Fruit fly (Drosophila melanogaster): Measurements from ENCODE around the gene RpL35A.

RpL35A gene

DNA sequence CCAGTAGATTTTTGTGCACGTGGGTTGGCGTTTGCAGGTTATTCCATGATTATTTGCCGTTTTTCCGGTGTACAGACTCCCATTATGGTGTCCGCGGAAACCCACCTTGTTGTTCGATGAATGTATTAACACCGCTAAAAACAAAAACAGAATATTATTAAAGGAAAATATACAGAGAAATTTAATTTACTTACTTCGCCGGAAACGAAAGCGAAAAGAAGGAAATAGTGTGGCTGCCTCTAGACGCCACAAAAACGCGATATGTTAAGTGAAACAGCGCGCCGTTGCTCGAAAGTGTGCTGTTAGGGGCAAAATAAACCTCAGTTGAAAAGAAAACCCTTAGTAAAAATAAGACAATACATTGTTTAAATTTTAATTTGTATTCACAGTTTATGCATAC is at the start of gene RpL35A:
RpL35A (minus strand) TSS at position 227 of the 400 bp plus-strand sequence.
- TF ChIP-seq ttk (optimal IDR thresholded peaks at IDR 0.05) (no peak), Myc (optimal IDR thresholded peaks at IDR 0.05) (no peak), insv (optimal IDR thresholded peaks at IDR 0.05) (no peak), h (optimal IDR thresholded peaks at IDR 0.05) (no peak), Sin3A (optimal IDR thresholded peaks at IDR 0.05) (no peak), psq (optimal IDR thresholded peaks at IDR 0.05) (no peak)

DNA sequence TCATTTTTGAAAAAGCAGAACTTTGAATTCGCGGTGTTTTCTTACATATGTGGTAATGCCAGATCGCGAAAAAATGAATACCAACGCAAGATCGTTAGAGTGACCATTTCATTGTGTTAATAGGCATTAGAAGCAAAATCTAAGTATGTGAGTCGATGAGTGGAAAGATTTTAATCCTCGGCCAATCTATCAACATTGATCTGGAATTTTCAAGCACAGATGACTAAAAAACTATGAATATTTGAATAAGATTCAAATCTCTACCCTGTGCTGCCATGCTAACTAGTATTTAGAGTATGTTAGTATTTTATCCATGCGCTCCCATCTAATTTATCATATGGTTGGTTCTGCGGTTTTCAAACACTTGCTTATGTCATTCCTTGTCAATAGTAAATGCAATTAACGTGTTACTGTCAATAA is 49.7 kb upstream of the RpL35A start:
- no peak for TF ChIP-seq h (optimal IDR thresholded peaks at IDR 0.05)
- TF ChIP-seq psq (optimal IDR thresholded peaks at IDR 0.05) = no peak
- TF ChIP-seq Myc (optimal IDR thresholded peaks at IDR 0.05) = no peak
- TF ChIP-seq ttk (optimal IDR thresholded peaks at IDR 0.05) = no peak
- no peak for TF ChIP-seq insv (optimal IDR thresholded peaks at IDR 0.05)
- no peak for TF ChIP-seq Sin3A (optimal IDR thresholded peaks at IDR 0.05)

DNA sequence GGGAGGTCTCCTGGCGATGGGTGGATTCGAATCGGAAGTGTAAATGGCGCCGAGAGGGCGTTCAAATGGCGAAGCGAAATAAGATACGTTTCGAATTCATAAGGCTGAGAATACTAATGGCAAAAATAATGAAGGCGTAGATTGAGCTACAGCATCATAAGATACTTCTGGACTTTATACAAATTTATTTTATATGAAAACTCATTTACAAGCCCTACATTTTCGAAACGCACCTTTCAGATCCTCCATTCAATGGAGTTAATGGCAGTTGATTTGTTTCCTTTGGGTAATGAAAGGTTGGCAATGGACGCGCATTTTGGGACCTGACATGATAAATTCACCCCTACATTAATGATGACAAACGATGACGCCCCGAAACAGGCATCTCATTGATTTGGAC is 47.9 kb upstream of the RpL35A start:
- TF ChIP-seq Myc (optimal IDR thresholded peaks at IDR 0.05) (no peak), ttk (optimal IDR thresholded peaks at IDR 0.05) (no peak), h (optimal IDR thresholded peaks at IDR 0.05) (no peak), Sin3A (optimal IDR thresholded peaks at IDR 0.05) (no peak), insv (optimal IDR thresholded peaks at IDR 0.05) (no peak), psq (optimal IDR thresholded peaks at IDR 0.05) (no peak)

DNA sequence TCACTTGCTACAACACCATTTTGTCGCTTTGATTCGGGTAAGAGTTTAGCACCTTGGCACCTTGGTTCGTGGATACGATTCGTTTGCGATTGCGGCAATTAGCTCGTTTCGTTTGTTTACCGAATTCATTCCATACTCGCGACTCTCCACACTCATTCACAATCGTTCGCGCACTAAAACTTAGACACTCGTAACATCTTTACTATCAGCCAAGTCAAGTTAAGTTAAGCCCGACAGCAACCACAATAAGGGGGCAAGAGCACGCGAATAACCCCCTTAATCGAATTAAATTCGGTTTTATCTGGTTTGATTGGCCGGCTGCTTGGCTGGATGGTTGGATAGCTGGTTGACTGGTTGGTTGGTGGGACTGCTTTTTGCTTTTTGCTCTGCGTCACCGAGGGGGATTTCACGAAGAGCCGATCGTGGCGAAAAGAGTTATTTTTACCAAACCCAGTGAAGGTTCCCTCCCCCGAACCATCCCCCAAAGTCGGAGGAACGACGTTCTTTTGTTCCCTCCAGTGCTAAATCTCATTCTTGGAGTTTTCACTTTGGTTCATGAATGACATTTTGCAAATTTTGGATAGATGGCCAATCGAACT is 37.0 kb upstream of the RpL35A start:
- no peak for TF ChIP-seq h (optimal IDR thresholded peaks at IDR 0.05)
- TF ChIP-seq insv (optimal IDR thresholded peaks at IDR 0.05) = no peak
- TF ChIP-seq psq (optimal IDR thresholded peaks at IDR 0.05) = no peak
- TF ChIP-seq Sin3A (optimal IDR thresholded peaks at IDR 0.05) = no peak
- TF ChIP-seq ttk (optimal IDR thresholded peaks at IDR 0.05) = no peak
- TF ChIP-seq Myc (optimal IDR thresholded peaks at IDR 0.05) = no peak

- no peak for TF ChIP-seq h (optimal IDR thresholded peaks at IDR 0.05)
- TF ChIP-seq Sin3A (optimal IDR thresholded peaks at IDR 0.05) = no peak
- TF ChIP-seq ttk (optimal IDR thresholded peaks at IDR 0.05) = no peak
- TF ChIP-seq insv (optimal IDR thresholded peaks at IDR 0.05) = no peak
- TF ChIP-seq psq (optimal IDR thresholded peaks at IDR 0.05) = no peak
- TF ChIP-seq Myc (optimal IDR thresholded peaks at IDR 0.05) = no peak
Measured at dm6 chr3R:5502646-5503045, 35.7 kb upstream of the RpL35A start, which contains the start of gene NKCC. Gene NKCC (minus strand): TSS chr3R:5502702.

DNA sequence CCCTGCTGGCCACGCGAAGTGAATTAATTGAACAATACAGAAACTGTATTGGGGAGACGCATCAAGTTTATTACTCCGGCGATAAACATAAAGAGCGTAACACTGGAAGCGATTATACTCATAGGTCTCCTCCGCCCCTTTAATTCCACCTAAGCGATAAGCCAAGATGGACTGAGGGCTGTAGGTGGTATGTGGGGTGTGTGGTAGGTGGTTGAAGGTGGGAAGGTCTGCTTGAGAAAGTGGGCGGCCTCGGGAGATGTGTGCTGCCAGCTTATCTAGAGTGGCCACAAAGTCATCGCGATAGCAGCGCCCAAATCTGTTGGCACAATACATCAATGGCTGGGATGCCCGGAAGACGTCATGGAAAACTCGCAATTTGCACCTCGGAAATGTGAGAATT is 30.7 kb upstream of the RpL35A start:
- no peak for TF ChIP-seq h (optimal IDR thresholded peaks at IDR 0.05)
- no peak for TF ChIP-seq insv (optimal IDR thresholded peaks at IDR 0.05)
- TF ChIP-seq Myc (optimal IDR thresholded peaks at IDR 0.05) = no peak
- no peak for TF ChIP-seq ttk (optimal IDR thresholded peaks at IDR 0.05)
- TF ChIP-seq psq (optimal IDR thresholded peaks at IDR 0.05) = no peak
- no peak for TF ChIP-seq Sin3A (optimal IDR thresholded peaks at IDR 0.05)

- no peak for TF ChIP-seq Sin3A (optimal IDR thresholded peaks at IDR 0.05)
- no peak for TF ChIP-seq Myc (optimal IDR thresholded peaks at IDR 0.05)
- TF ChIP-seq ttk (optimal IDR thresholded peaks at IDR 0.05) = no peak
- TF ChIP-seq insv (optimal IDR thresholded peaks at IDR 0.05) = no peak
- no peak for TF ChIP-seq h (optimal IDR thresholded peaks at IDR 0.05)
- TF ChIP-seq psq (optimal IDR thresholded peaks at IDR 0.05) = no peak
Measured at dm6 chr3R:5485295-5485718, 18.4 kb upstream of the RpL35A start, which contains the start of gene CG31550. Gene CG31550 (plus strand): TSS chr3R:5485543.

DNA sequence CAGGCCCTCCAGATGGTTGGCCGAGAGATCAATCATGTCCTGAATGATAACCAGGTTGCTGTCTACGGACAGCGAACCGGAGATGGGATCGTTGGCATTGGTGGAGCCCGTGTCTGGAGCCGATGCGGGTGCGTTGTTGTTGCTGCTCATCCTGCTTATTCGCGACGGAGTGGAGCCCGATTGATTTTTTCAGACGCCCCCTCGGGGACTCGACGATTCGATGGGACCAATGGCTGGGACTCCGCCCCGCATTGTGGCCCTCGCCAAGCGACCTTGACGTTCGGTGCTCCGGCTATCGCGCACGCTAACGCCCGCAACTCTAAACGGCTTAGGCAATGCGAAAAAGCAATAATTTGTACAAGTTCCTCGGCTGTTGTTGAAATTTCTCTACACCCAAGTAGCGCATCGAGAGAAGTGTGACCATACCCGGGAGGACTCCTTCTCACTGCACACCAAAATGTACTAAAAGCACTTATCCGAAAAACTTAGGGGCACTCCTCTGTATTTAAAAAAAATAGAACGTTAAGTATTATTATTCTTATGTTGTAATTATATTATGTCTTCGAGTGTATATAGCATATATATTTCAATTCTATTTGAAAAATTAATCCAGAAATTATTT is 16.7 kb upstream of the RpL35A start, which contains the start of gene ksr:
ksr (minus strand) TSS at position 419 of the 622 bp plus-strand sequence.
- TF ChIP-seq h (optimal IDR thresholded peaks at IDR 0.05) = no peak
- TF ChIP-seq ttk (optimal IDR thresholded peaks at IDR 0.05) = no peak
- TF ChIP-seq Sin3A (optimal IDR thresholded peaks at IDR 0.05) = no peak
- TF ChIP-seq psq (optimal IDR thresholded peaks at IDR 0.05) = no peak
- no peak for TF ChIP-seq insv (optimal IDR thresholded peaks at IDR 0.05)
- no peak for TF ChIP-seq Myc (optimal IDR thresholded peaks at IDR 0.05)

dm6 chr3R:5482790-5483189 is 15.9 kb upstream of the RpL35A start:
- TF ChIP-seq Sin3A (optimal IDR thresholded peaks at IDR 0.05) (no peak), Myc (optimal IDR thresholded peaks at IDR 0.05) (no peak), psq (optimal IDR thresholded peaks at IDR 0.05) (no peak), ttk (optimal IDR thresholded peaks at IDR 0.05) (peak; percentile 92)

- TF ChIP-seq Myc (optimal IDR thresholded peaks at IDR 0.05) (no peak), psq (optimal IDR thresholded peaks at IDR 0.05) (no peak), ttk (optimal IDR thresholded peaks at IDR 0.05) (no peak), insv (optimal IDR thresholded peaks at IDR 0.05) (no peak), h (optimal IDR thresholded peaks at IDR 0.05) (no peak), Sin3A (optimal IDR thresholded peaks at IDR 0.05) (no peak)
Measured at dm6 chr3R:5474551-5474950, 7.7 kb upstream of the RpL35A start, which contains the start of the genes CG45100, HDAC3 and Hcs. Gene CG45100 (minus strand): TSS chr3R:5474600. Gene HDAC3 (minus strand): TSS chr3R:5474600. Gene Hcs (plus strand): TSS chr3R:5474899.

DNA sequence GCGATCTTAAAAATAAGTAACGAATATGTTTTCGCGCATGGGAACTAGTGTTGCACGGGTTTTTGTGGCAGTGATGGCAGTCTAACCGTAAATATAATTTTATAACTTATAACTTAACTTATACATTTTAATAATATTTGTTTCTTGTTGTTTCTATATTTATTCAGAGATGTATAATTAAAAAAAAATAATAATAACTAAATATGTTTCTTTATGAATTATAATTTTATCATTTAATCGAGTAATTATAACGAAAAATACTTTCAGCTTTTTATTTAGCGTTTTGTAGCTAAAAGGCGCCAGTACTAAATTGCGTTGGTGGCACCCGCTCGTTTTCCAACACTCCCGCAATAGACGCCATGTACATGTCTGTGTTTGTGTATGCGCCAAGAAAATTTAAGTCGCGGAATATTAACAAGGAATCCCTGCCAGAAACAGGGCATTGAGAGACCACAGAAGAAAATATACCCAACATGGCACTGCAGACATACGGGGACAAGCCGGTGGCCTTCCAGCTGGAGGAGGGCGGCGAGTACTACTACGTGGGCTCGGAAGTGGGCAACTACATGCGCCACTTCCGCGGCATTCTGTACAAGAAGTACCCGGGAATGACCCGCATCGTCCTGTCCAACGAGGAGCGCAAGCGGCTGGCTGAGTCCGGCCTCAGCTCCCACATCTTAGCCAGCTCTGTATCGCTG is 3.8 kb upstream of the RpL35A start, which contains the start of the genes mRpL44 and Snr1:
mRpL44 (minus strand) TSS at position 51 of the 698 bp plus-strand sequence.
Snr1 (plus strand) TSS at position 341 of the 698 bp plus-strand sequence.
- TF ChIP-seq h (optimal IDR thresholded peaks at IDR 0.05) (no peak), Sin3A (optimal IDR thresholded peaks at IDR 0.05) (no peak), ttk (optimal IDR thresholded peaks at IDR 0.05) (no peak), insv (optimal IDR thresholded peaks at IDR 0.05) (no peak), psq (optimal IDR thresholded peaks at IDR 0.05) (no peak), Myc (optimal IDR thresholded peaks at IDR 0.05) (no peak)

dm6 chr3R:5467619-5468018 is 718 bp upstream of the RpL35A start, which contains the start of gene POLDIP2:
Gene POLDIP2 (plus strand): TSS chr3R:5467778.
- TF ChIP-seq insv (optimal IDR thresholded peaks at IDR 0.05) (no peak), Myc (optimal IDR thresholded peaks at IDR 0.05) (no peak), ttk (optimal IDR thresholded peaks at IDR 0.05) (no peak), psq (optimal IDR thresholded peaks at IDR 0.05) (no peak), Sin3A (optimal IDR thresholded peaks at IDR 0.05) (no peak), h (optimal IDR thresholded peaks at IDR 0.05) (no peak)
